Worm (Caenorhabditis elegans) whole organism, mixed stage, embryonic: ENCODE results near the gene gyg-2.

Experiments
- bed-3 ChIP-seq: fragments of 200-800 bp; sonication (Bioruptor generic); optimal IDR thresholded peaks from 3 replicates; lab custom pipeline; 2018; ENCODE audit warnings: mild to moderate bottlenecking, missing genetic modification characterization, moderate library complexity, missing compliant biosample characterization
- lsy-2 ChIP-seq: fragments of 150-350 bp; optimal IDR thresholded peaks from 2 replicates; lab custom pipeline; 2014; ENCODE audit warnings: missing biosample characterization, missing genetic modification characterization
- nhr-2 ChIP-seq: fragments of 150-350 bp; optimal IDR thresholded peaks from 2 replicates; lab custom pipeline; 2014; ENCODE audit warnings: missing biosample characterization, missing genetic modification characterization

gyg-2 gene

DNA sequence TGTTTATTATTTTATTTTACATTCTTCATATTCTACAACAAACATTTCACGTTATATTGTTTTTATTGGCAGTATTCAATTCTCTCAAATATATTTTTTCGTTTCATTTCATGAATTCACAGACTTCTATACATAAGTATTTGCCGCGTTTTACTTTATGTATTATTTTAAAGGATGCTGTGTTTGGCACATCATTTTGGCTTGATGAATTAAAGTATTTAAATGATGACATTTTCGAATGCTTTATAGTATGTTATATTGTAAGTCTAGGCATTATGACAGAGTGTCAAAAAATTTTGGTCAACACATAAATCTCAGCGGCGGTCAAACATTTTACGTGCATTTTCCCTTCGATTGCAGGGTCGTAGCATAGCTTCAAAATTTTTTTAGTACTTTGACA is 50.6 kb downstream of the gyg-2 start:
- TF ChIP-seq nhr-2 (tag; lab: Kevin White, UChicago) (no peak), bed-3 (no peak), lsy-2 (no peak)
- TF ChIP-seq, all 35 proteins: peak for 0
